Worm (Caenorhabditis elegans): Measurements from ENCODE around the gene hsp-43.

- TF ChIP-seq him-1 (tag; optimal IDR thresholded peaks at IDR 0.05) (peak; percentile 98), dao-5 (tag; optimal IDR thresholded peaks at IDR 0.05) (peak; percentile 91)
Measured at ce11 chrX:6207687-6208088, 27.7 kb downstream of the hsp-43 start, which contains the start of gene T13C5.6.
